Fruit fly (Drosophila melanogaster) ovary, adult (tissue): ENCODE measurements around the gene ScsbetaA.

Experiments
- CG17801 ChIP-seq: fragments of 200-800 bp; optimal IDR thresholded peaks from 2 replicates; lab custom pipeline; 2019; ENCODE audit warnings: missing biosample characterization, mild to moderate bottlenecking, missing genetic modification characterization, moderate library complexity; ENCODE audit not compliant: partially characterized antibody

Gene ScsbetaA

DNA sequence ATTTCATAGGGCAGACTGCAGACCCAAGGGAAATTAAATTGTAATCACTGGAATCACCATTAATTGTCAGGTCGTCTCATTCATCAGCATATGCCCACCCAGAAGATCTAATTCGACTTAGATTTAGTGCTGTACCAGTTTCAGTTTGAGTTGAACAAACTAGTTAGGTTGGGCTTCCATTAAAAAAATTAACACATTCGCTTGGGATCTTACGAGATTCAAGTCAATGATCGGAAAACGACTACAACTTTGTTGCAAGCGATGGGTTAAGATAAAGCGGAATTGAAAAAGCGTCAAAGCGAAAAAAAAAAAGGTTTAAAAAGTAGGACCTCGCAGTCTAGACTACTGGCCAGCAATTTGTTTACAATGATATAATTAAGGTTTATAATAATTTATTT, 12.0 kb upstream of the ScsbetaA start:
- TF ChIP-seq CG17801 (GFP tag; lab: Kevin White, UChicago): no peak

DNA sequence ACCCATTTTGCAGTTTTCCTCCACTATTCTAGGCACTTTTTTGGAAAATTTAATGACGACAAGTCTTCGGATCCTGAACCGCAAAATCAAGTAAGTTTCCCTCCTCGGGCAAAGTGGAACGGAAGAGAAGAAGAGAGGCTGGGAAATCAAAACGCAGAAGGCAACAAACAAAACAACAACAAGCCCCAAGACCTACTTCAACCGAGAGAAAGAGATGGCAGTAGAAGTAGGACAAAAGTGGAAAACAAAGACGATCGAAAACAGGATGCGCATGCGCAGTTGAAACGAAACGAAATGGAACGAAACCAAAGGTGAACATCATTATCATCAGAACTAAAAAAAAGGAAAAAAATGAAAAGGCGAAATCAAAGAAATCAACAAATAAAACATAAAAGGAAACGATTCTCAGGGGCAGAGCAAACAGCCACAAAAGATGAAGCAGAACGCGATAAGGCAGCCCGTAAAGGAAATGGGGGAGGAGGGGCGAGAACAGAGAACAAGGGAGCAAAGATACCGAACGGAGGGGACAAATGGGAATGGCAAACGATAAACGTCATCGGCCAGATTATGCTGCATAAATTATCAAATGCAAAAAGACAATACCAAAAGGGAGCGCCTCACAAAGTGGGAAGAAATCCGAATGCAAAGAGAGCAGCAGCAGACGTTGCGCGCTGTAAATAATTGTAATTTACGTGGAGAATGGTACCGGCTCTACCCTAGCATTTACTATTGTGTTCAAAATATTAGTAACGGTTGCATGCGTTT, 11.3 kb upstream of the ScsbetaA start:
- no peak for TF ChIP-seq CG17801 (GFP tag; lab: Kevin White, UChicago)

DNA sequence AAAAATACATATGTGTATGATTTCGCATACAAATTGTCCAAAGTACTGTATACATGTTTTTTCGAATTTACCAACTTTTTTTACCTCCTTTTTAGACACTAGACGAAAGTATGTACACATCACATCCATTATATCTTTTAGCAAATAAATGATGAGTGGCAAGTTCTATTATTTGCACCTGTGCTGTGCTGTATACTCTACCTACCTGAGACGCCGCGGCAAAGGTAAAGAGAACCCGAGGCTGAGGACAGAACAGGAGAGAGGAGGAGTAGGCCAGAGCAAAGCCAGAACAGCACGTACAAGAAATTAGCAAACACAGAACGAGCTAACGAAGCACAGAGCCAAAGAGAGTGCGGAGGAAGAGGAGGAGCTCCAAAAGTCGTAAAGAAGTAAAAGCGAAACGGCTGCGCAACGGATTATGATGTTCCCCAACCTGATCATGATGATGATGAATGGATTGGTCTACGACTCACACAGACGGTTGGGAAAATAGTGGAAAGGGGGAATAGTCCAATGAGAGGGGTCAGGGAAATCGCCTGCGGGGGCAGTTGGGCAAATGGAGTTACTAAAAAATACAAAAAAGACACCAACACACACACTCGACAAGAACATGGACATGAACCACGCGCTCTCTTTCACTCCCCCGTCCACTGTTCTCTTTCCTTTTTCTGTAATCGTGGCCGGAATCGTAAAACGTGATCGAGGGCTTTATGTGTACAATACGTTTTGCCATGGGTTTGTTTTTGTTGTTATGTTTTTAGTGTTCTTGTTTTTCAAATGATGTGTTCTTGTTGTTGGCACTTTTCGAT, 10.5 kb upstream of the ScsbetaA start:
- TF ChIP-seq CG17801 (GFP tag; lab: Kevin White, UChicago): peak; percentile 87

DNA sequence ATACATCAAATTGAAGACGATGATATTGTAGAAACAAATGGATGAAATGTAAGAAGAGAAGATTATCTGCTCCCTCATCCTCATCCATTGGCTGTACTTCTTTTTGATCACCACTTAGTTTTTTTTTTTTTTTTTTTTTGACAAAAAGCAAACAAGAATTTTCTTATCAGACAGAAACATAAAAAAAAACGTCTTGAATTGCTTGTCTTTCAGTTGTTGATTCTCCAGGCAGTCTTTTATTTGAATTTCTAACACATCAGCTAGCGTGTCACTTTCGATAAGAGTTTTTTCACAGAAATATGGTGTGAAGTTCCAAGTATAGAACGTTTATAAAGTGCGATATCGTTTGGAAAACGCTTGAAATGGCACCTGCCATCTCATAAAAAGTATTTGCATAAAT, 8.8 kb upstream of the ScsbetaA start:
- no peak for TF ChIP-seq CG17801 (GFP tag; lab: Kevin White, UChicago)

DNA sequence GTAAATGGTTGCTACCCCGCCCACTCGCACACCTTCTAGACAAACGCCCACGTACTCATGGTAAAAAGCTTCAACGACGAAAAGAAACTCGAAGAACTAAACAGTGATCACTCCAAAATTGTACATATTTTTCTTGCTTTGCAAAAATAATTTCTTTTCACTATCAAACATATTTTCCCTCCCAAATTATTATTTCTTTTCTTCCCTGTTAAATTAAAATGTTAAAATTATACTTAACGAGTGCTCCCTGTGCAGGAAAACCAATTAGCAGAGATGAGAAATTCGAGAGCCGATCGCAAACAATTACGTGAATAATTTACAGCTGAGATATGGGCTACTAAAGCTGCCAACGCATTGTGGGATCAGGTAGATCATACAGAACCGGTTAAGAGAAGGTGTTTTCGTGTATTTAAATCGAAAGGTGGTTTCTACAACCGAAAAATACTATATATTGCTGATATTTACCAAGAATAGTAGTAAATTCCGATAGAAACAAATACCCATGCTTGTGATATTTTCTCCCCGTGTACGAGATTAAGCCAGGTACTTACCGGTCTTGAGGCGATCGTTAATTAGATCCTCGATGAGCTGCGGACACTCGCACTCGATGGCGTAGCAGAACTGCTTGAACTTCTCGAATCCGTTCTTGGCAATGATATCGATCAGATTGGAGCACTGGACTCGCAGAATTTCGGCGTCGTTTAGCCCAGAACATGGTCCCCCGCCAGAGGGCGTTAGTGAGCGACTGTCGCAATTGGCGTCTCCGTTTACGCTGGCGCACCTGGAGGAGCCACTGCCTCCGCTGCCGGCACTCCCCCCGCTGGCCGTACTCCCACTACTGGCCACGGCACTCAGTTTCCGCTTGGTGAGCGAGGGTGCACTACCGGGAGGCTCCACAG, 8.1 kb upstream of the ScsbetaA start:
- TF ChIP-seq CG17801 (GFP tag; lab: Kevin White, UChicago): peak; percentile 69

DNA sequence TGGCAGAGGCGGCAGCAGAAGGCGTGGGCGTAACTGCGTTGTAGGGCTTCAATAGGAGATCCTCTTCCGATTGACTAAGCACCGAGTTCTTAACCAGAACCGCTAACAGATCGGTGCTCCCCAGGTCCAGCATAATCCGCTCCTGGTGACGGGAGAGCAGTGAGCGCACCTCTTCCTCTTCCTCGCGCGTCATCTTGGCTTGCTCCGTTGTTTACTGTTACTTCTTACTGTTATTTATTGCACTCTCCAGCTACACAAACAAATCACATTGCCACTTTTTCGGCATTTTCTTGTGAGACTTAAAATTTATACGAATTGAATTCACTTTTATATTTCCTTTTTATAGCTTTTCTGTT, 7.5 kb upstream of the ScsbetaA start:
- no peak for TF ChIP-seq CG17801 (GFP tag; lab: Kevin White, UChicago)

DNA sequence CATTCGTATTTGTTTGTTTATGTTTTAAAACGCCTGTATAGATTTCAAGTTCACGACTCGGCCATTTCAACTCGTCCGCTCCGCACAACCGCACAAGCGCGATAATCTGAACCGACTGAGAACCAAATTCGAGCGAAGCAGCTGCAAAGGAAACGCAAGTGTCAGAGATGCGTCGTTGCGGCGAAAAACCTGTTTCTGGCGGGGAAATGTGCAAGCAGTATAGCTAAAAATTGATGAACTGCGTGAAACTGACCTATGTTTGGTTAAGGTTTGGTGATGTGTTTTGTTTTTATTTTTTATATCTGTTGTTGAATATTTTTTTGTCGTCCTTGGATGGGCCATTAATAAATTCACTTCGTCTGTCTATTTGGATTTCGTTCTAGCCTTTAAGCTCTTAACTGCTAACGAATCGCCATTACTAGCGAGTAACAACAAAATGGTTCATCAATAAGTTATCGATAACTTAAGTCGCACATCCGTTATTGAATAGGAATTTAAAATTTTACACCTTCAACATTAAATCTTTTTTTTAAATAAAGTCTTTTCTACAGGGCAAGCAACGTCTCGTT, 6.7 kb upstream of the ScsbetaA start, which contains the start of gene pyd:
pyd (minus strand) TSS at position 120 of the 569 bp plus-strand sequence.
- peak; percentile 47 for TF ChIP-seq CG17801 (GFP tag; lab: Kevin White, UChicago)

DNA sequence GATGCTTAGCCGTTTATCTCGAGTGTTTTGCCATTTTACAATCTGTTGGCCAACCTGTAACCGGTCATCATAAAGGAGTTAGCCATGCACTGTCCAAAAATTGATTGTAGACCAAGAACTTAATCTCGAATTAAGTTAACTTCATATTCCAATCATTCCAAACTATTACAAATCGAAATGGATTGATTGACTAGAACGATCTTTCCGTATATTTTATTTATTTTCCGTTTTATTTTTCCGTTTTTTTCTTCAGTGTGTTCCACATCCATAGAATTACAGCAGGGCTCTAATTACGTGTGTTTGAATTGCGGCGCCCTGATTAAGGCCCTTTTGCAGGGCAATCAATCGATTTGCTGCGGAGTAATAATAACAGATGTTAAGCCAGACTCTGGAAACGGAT, 5.8 kb upstream of the ScsbetaA start:
- TF ChIP-seq CG17801 (GFP tag; lab: Kevin White, UChicago): no peak

DNA sequence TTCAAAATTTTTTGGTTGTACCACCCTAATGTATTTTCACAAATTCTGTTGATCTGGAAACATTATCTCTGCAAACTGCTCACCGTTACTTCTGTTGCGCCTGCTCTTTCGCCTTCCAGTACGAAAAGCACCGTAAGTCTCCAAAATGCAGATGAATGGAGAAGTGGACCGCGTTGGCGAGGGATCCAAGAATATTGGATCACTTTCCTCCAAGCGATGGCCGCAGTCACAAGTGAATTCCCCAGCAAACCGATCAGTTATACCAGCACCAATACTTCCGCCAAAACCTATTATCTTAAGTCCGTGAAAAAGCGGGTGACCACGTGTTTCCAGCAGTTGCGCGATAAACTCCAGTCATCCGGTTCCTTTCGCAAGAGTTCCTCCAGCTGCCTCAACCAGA, 3.6 kb upstream of the ScsbetaA start, which contains the start of gene osk:
osk (plus strand) TSS at position 197 of the 400 bp plus-strand sequence.
- TF ChIP-seq CG17801 (GFP tag; lab: Kevin White, UChicago): no peak

DNA sequence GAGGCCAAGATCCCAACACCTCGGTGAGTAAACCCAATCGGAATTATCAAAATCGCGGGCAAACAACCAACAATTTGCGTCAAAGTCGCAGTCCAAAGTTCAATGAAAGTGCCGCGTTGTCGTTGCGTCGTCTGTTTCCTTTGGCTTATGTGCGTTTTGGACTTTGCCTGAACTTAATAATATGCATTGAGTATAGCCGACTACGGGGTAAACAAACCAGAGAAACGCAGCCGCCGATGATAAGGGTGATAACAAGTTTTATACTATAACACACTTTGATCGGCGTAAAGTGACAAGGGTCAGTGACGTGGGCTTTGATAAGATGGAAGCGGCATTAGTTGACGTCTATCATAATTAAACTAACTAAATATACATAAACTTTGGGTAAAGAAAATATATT, 1.2 kb downstream of the ScsbetaA start:
- peak; percentile 39 for TF ChIP-seq CG17801 (GFP tag; lab: Kevin White, UChicago)

DNA sequence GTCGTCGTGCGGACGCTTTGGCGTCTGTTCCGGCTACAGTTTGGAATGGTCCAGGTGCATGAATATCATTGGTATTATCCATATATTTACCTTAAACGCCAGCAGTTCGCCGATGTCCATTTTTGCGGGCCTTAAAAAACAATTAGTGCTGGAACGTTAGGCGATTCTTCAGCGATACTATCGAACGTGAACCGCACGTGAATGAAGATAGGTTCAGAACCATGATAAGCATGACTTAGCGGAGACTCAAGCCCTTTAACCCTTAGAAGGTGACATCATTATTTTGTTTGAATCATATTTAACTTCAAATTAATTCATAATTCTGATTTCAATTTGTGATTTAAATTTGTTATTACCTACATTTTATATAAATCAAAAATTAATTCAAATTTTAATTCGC, 6.3 kb downstream of the ScsbetaA start, which contains the start of gene CG11964:
CG11964 (minus strand) TSS at position 155 of the 400 bp plus-strand sequence.
- TF ChIP-seq CG17801 (GFP tag; lab: Kevin White, UChicago): no peak

DNA sequence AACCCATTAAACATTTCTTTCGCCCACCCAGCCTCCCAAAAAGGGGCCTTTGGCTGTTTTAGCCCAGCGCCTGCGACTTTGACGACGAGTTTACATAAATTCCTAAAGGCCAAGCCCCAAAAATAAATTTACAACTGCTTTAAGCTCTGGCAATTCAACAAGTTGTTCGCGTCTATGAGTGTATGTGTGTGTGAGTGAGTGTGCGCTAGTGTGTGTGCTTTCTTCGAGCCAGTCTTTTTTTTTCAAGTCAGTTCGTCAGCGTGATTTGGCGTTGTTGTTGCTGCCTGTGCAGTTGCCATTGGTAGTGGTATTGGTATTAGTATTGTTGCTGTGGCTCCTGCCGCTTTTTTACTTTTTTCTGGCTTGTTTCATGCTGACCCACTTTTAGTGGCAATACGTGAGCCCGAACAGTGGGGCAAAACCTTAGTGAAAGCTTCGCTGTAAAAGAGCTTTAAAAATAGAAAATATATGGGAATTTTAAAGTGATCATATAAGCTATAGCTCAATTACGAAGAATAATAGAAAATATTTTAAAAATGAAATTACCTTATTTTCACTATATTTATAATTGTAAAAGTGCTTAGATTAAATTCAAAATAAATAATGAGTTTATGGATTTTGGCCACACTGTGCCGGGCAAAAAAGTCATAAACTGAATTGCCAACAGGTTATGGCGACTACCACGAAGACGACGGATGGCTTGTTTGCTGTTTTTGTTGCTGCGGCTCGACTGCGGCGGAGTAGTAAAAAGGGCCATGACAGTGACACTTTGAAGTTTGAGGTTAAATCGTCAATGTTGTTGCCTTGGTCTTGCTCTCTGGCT, 7.2 kb downstream of the ScsbetaA start:
- TF ChIP-seq CG17801 (GFP tag; lab: Kevin White, UChicago): no peak

DNA sequence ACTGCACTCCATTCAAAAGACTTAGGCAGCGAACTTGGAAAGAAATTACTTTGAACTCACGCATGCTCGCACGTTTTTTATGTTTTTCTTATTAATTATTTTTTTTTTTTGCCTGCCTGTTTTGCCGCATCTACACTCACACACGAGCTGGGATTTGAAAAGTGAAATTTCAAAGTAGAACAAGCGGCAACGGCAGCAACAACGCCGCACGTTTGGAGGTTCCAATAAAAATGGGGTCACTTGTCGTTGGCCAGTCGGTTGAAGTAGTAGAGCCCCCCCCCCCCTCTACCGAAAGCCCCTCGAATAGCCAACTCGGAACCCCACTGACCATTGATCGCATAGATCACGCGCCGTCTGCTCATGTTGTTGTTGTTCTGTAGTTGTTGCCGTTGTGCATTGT, 7.9 kb downstream of the ScsbetaA start:
- no peak for TF ChIP-seq CG17801 (GFP tag; lab: Kevin White, UChicago)
